3 fruit fly cellular contexts compared by ENCODE assay signal in the genomic region with DNA sequence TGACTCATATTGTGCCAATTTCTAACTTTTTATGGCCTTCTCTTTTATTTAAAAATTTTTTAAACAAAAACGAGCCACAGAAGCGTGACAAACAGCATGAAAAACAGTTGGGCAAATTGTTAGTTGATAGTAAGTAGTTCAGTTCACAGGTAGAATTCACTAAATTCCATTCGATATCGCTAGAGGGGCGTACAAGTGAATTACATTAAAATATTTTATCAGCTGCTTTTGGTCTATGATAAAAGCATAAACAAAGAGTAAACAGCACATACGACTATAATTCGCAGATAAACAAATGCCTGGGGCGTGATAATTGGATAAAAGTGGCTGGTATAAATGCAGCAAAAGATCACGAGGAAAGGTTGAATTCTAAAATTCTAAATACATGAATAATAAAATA.
TF ChIP-seq lines count a peak whose summit lies in the region.

No protein-coding gene starts in this region.

- peak; percentile 16 for TF ChIP-seq CTCF in whole organism, embryonic (GFP tag; optimal IDR thresholded peaks at IDR 0.05; lab: Kevin White, UChicago)

TF ChIP-seq in whole organism, adult, 20 proteins besides CTCF, POLR2A, EP300 and RAD21:
- TF ChIP-seq kay (GFP tag; lab: Kevin White, UChicago; ENCODE audit: borderline replicate concordance) (peak; percentile 75), toe (GFP tag; optimal IDR thresholded peaks at IDR 0.05; lab: Kevin White, UChicago) (no peak)
TF ChIP-seq in whole organism, adult: peak in this region for 1.

TF ChIP-seq in whole organism, embryonic, 481 proteins besides CTCF, POLR2A, EP300 and RAD21 (continues in another document):
- TF ChIP-seq CG12071 (GFP tag; optimal IDR thresholded peaks at IDR 0.05; lab: Kevin White, UChicago) (peak; percentile 59), bsh (GFP tag; optimal IDR thresholded peaks at IDR 0.05; lab: Kevin White, UChicago) (no peak), Hand (GFP tag; optimal IDR thresholded peaks at IDR 0.05; lab: Kevin White, UChicago) (peak; percentile 38), bab2 (GFP tag; optimal IDR thresholded peaks at IDR 0.05; lab: Kevin White, UChicago) (no peak), Ets65A (GFP tag; lab: Kevin White, UChicago) (peak; percentile 5), CG18599 (GFP tag; optimal IDR thresholded peaks at IDR 0.05; lab: Kevin White, UChicago) (peak; percentile 38), lab (GFP tag; optimal IDR thresholded peaks at IDR 0.05; lab: Kevin White, UChicago) (peak; percentile 79), BEAF-32 (GFP tag; optimal IDR thresholded peaks at IDR 0.05; lab: Kevin White, UChicago) (no peak), nerfin-1 (tag; optimal IDR thresholded peaks at IDR 0.05; lab: Kevin White, UChicago) (no peak), CG31441 (GFP tag; IDR thresholded peaks at IDR 0.05; lab: Robert Waterston, UW) (no peak), mirr (GFP tag; optimal IDR thresholded peaks at IDR 0.05; lab: Kevin White, UChicago) (peak; percentile 86), CG17568 (GFP tag; optimal IDR thresholded peaks at IDR 0.05; lab: Kevin White, UChicago) (peak; percentile 34), Hsf (GFP tag; optimal IDR thresholded peaks at IDR 0.05; lab: Kevin White, UChicago) (no peak), CG17385 (GFP tag; optimal IDR thresholded peaks at IDR 0.05; lab: Kevin White, UChicago) (peak; percentile 38), chif (GFP tag; optimal IDR thresholded peaks at IDR 0.05; lab: Kevin White, UChicago) (no peak), caup (GFP tag; optimal IDR thresholded peaks at IDR 0.05; lab: Kevin White, UChicago; ENCODE audit: severe bottlenecking) (peak; percentile 66), CG4328 (GFP tag; optimal IDR thresholded peaks at IDR 0.05; lab: Kevin White, UChicago) (peak; percentile 16), odd (GFP tag; optimal IDR thresholded peaks at IDR 0.05; lab: Kevin White, UChicago) (peak; percentile 36), Fer3 (tag; optimal IDR thresholded peaks at IDR 0.05; lab: Kevin White, UChicago) (peak; percentile 53), CG12659 (GFP tag; optimal IDR thresholded peaks at IDR 0.05; lab: Kevin White, UChicago) (peak; percentile 27), Med (GFP tag; lab: Kevin White, UChicago) (peak; percentile 71), CG1233 (GFP tag; optimal IDR thresholded peaks at IDR 0.05; lab: Kevin White, UChicago) (peak; percentile 37), Nf-YC (tag; optimal IDR thresholded peaks at IDR 0.05; lab: Kevin White, UChicago) (peak; percentile 23), CG7987 (GFP tag; optimal IDR thresholded peaks at IDR 0.05; lab: Kevin White, UChicago) (peak; percentile 37), B-H2 (GFP tag; optimal IDR thresholded peaks at IDR 0.05; lab: Kevin White, UChicago) (peak; percentile 69), nau (GFP tag; optimal IDR thresholded peaks at IDR 0.05; lab: Kevin White, UChicago) (peak; percentile 55), CG18619 (GFP tag; optimal IDR thresholded peaks at IDR 0.05; lab: Kevin White, UChicago) (peak; percentile 0), CG15514 (GFP tag; optimal IDR thresholded peaks at IDR 0.05; lab: Kevin White, UChicago) (peak; percentile 68), CG9215 (GFP tag; IDR thresholded peaks at IDR 0.05; lab: Robert Waterston, UW) (no peak), wek (GFP tag; optimal IDR thresholded peaks at IDR 0.05; lab: Kevin White, UChicago) (peak; percentile 48), tll (GFP tag; optimal IDR thresholded peaks at IDR 0.05; lab: Kevin White, UChicago) (no peak), HHEX (GFP tag; optimal IDR thresholded peaks at IDR 0.05; lab: Kevin White, UChicago) (peak; percentile 42), fd3F (GFP tag; optimal IDR thresholded peaks at IDR 0.05; lab: Kevin White, UChicago) (peak; percentile 21), PHDP (tag; optimal IDR thresholded peaks at IDR 0.05; lab: Kevin White, UChicago) (peak; percentile 34), CG7556 (GFP tag; optimal IDR thresholded peaks at IDR 0.05; lab: Kevin White, UChicago) (no peak), CG6765 (GFP tag; optimal IDR thresholded peaks at IDR 0.05; lab: Kevin White, UChicago) (peak; percentile 76), CG12769 (tag; optimal IDR thresholded peaks at IDR 0.05; lab: Kevin White, UChicago) (peak; percentile 32), grau (tag; optimal IDR thresholded peaks at IDR 0.05; lab: Kevin White, UChicago) (peak; percentile 8), sug (tag; optimal IDR thresholded peaks at IDR 0.05; lab: Kevin White, UChicago) (peak; percentile 45), CG14441 (GFP tag; IDR thresholded peaks at IDR 0.05; lab: Robert Waterston, UW) (peak; percentile 35; the same call in 1 of the 2 replicates), CG14860 (GFP tag; IDR thresholded peaks at IDR 0.05; lab: Robert Waterston, UW; ENCODE audit: partially characterized antibody) (no peak), CG34376 (GFP tag; optimal IDR thresholded peaks at IDR 0.05; lab: Kevin White, UChicago) (peak; percentile 76)

TF ChIP-seq in whole organism, prepupa, 60 proteins besides CTCF, POLR2A, EP300 and RAD21:
- TF ChIP-seq eg (GFP tag; IDR thresholded peaks at IDR 0.05; lab: Robert Waterston, UW) (no peak), CG11902 (GFP tag; optimal IDR thresholded peaks at IDR 0.05; lab: Kevin White, UChicago) (no peak), CG8319 (GFP tag; optimal IDR thresholded peaks at IDR 0.05; lab: Kevin White, UChicago) (no peak), fkh (GFP tag; optimal IDR thresholded peaks at IDR 0.05; lab: Kevin White, UChicago) (peak; percentile 86), Eip75B (GFP tag; optimal IDR thresholded peaks at IDR 0.05; lab: Kevin White, UChicago) (no peak), pdm3 (GFP tag; optimal IDR thresholded peaks at IDR 0.05; lab: Kevin White, UChicago) (no peak)
TF ChIP-seq in whole organism, prepupa: peak in this region for 1.
